Fruit fly (Drosophila melanogaster): ENCODE results near the gene bin.
A peak's percentile ranks its signal among the peaks of the same experiment; 100 is the strongest.

bin gene

dm6 chr3L:6971298-6971697, 19.1 kb upstream of the bin start:
- TF ChIP-seq CG13204 (GFP tag; optimal IDR thresholded peaks at IDR 0.05) (no peak), CG14655 (GFP tag; optimal IDR thresholded peaks at IDR 0.05) (no peak), CG34367 (tag; optimal IDR thresholded peaks at IDR 0.05) (no peak), rn (GFP tag; IDR thresholded peaks at IDR 0.05) (no peak), EcR (GFP tag; optimal IDR thresholded peaks at IDR 0.05) (no peak)

- TF ChIP-seq CG34367 (tag; optimal IDR thresholded peaks at IDR 0.05) (no peak), CG8301 (tag; optimal IDR thresholded peaks at IDR 0.05) (no peak), Pif1A (GFP tag; optimal IDR thresholded peaks at IDR 0.05) (no peak)
These were observed 18.1 kb upstream of the bin start, which contains the start of gene CG10063 for dm6 chr3L:6972367-6972766. TSS of gene CG10063 (minus strand) at chr3L:6972467.

- no peak for TF ChIP-seq gl (tag; optimal IDR thresholded peaks at IDR 0.05)
- no peak for TF ChIP-seq CG8301 (tag; optimal IDR thresholded peaks at IDR 0.05)
- no peak for TF ChIP-seq Snoo (tag; optimal IDR thresholded peaks at IDR 0.05)
- no peak for TF ChIP-seq CG8159 (tag; optimal IDR thresholded peaks at IDR 0.05)
- no peak for TF ChIP-seq CG10348 (GFP tag; IDR thresholded peaks at IDR 0.05)
- no peak for TF ChIP-seq CG15710 (tag; optimal IDR thresholded peaks at IDR 0.05)
- no peak for TF ChIP-seq CG34367 (tag; optimal IDR thresholded peaks at IDR 0.05)
- TF ChIP-seq CG13204 (GFP tag; optimal IDR thresholded peaks at IDR 0.05): no peak
- TF ChIP-seq rn (GFP tag; IDR thresholded peaks at IDR 0.05): no peak
- TF ChIP-seq Pif1B (GFP tag; optimal IDR thresholded peaks at IDR 0.05): no peak
- no peak for TF ChIP-seq Pif1A (GFP tag; optimal IDR thresholded peaks at IDR 0.05)
- TF ChIP-seq EcR (GFP tag; optimal IDR thresholded peaks at IDR 0.05): no peak
These were observed 14.5 kb upstream of the bin start for dm6 chr3L:6975875-6976274.

- TF ChIP-seq CG15710 (tag; optimal IDR thresholded peaks at IDR 0.05): no peak
- no peak for TF ChIP-seq CG10348 (GFP tag; IDR thresholded peaks at IDR 0.05)
- no peak for TF ChIP-seq CG9948 (tag; optimal IDR thresholded peaks at IDR 0.05)
- no peak for TF ChIP-seq CG13204 (GFP tag; optimal IDR thresholded peaks at IDR 0.05)
- no peak for TF ChIP-seq EcR (GFP tag; optimal IDR thresholded peaks at IDR 0.05)
- no peak for TF ChIP-seq Pif1A (GFP tag; optimal IDR thresholded peaks at IDR 0.05)
- TF ChIP-seq CG4496 (GFP tag; IDR thresholded peaks at IDR 0.05): no peak
These were observed 13.8 kb upstream of the bin start for dm6 chr3L:6976601-6977140.

dm6 chr3L:6977391-6977790, 13.0 kb upstream of the bin start:
- TF ChIP-seq CG9948 (tag; optimal IDR thresholded peaks at IDR 0.05) (peak; percentile 65), D1 (tag; optimal IDR thresholded peaks at IDR 0.05) (no peak), CG15710 (tag; optimal IDR thresholded peaks at IDR 0.05) (peak; percentile 64), CG17806 (tag; optimal IDR thresholded peaks at IDR 0.05) (peak; percentile 67), CG34367 (tag; optimal IDR thresholded peaks at IDR 0.05) (peak; percentile 38), EcR (GFP tag; optimal IDR thresholded peaks at IDR 0.05) (peak; percentile 25), CG13204 (GFP tag; optimal IDR thresholded peaks at IDR 0.05) (no peak), rn (GFP tag; IDR thresholded peaks at IDR 0.05) (peak; percentile 72), Pif1A (GFP tag; optimal IDR thresholded peaks at IDR 0.05) (peak; percentile 41), Pif1B (GFP tag; optimal IDR thresholded peaks at IDR 0.05) (peak; percentile 36), CG8159 (tag; optimal IDR thresholded peaks at IDR 0.05) (peak; percentile 75), CG14655 (GFP tag; optimal IDR thresholded peaks at IDR 0.05) (peak; percentile 76), gl (tag; optimal IDR thresholded peaks at IDR 0.05) (peak; percentile 8), CG8301 (tag; optimal IDR thresholded peaks at IDR 0.05) (peak; percentile 59), Ets98B (GFP tag; IDR thresholded peaks at IDR 0.05) (peak; percentile 69), CG32121 (GFP tag; IDR thresholded peaks at IDR 0.05) (peak; percentile 83), fd96Ca (GFP tag; IDR thresholded peaks at IDR 0.05) (peak; percentile 78), Snoo (tag; optimal IDR thresholded peaks at IDR 0.05) (peak; percentile 75), CG12605 (GFP tag; IDR thresholded peaks at IDR 0.05) (peak; percentile 76; the same call in 1 of the 2 replicates), CG10348 (GFP tag; IDR thresholded peaks at IDR 0.05) (no peak), CG4496 (GFP tag; IDR thresholded peaks at IDR 0.05) (peak; percentile 71)

dm6 chr3L:6978030-6978683, 12.3 kb upstream of the bin start:
- TF ChIP-seq Snoo (tag; optimal IDR thresholded peaks at IDR 0.05): no peak
- 0 out of 2 replicates have a peak, but pooled peaks have one; percentile 12 for TF ChIP-seq CG12605 (GFP tag; IDR thresholded peaks at IDR 0.05)
- no peak for TF ChIP-seq CG34367 (tag; optimal IDR thresholded peaks at IDR 0.05)
- TF ChIP-seq CG13204 (GFP tag; optimal IDR thresholded peaks at IDR 0.05): no peak
- peak; percentile 40 for TF ChIP-seq CG8159 (tag; optimal IDR thresholded peaks at IDR 0.05)
- peak; percentile 48; the same call in 1 of the 2 replicates for TF ChIP-seq rn (GFP tag; IDR thresholded peaks at IDR 0.05)
- peak; percentile 8 for TF ChIP-seq CG15710 (tag; optimal IDR thresholded peaks at IDR 0.05)
- no peak for TF ChIP-seq gl (tag; optimal IDR thresholded peaks at IDR 0.05)
- TF ChIP-seq CG32121 (GFP tag; IDR thresholded peaks at IDR 0.05): peak; percentile 75
- no peak for TF ChIP-seq CG9948 (tag; optimal IDR thresholded peaks at IDR 0.05)
- no peak for TF ChIP-seq D1 (tag; optimal IDR thresholded peaks at IDR 0.05)
- peak; percentile 36 for TF ChIP-seq Pif1A (GFP tag; optimal IDR thresholded peaks at IDR 0.05)
- TF ChIP-seq CG10348 (GFP tag; IDR thresholded peaks at IDR 0.05): no peak
- TF ChIP-seq EcR (GFP tag; optimal IDR thresholded peaks at IDR 0.05): no peak
- no peak for TF ChIP-seq Pif1B (GFP tag; optimal IDR thresholded peaks at IDR 0.05)
- TF ChIP-seq fd96Ca (GFP tag; IDR thresholded peaks at IDR 0.05): 0 out of 3 replicates have a peak, but pooled peaks have one; percentile 16
- peak; percentile 54 for TF ChIP-seq CG8301 (tag; optimal IDR thresholded peaks at IDR 0.05)
- no peak for TF ChIP-seq CG17806 (tag; optimal IDR thresholded peaks at IDR 0.05)
- TF ChIP-seq Ets98B (GFP tag; IDR thresholded peaks at IDR 0.05): no peak
- TF ChIP-seq CG14655 (GFP tag; optimal IDR thresholded peaks at IDR 0.05): peak; percentile 50
- TF ChIP-seq CG4496 (GFP tag; IDR thresholded peaks at IDR 0.05): peak; percentile 49; the same call in 2 of the 3 replicates

Data from whole organism, pupa.